Worm (Caenorhabditis elegans) whole organism, young adult: ENCODE results near the gene Y110A2AL.5.

Experiments
- ama-1 ChIP-seq, 3 experiments: fragments of 150-350 bp in 1 of 3; sonication (generic microtip) in 2 of 3; optimal IDR thresholded peaks; 2 replicates each; lab custom pipeline; 2014 to 2018; ENCODE audit warnings: missing biosample characterization in 2 of 3, missing genetic modification characterization in 2 of 3, missing genetic modification reagents in 2 of 3
- aptf-2 ChIP-seq: fragments of 200-800 bp; sonication (Bioruptor generic); conservative IDR thresholded peaks from 2 replicates; pipeline ENCODE4 v1.3.6; 2022; ENCODE audit warnings: missing genetic modification reagents, missing genetic modification characterization, missing compliant biosample characterization
- aptf-3 ChIP-seq: fragments of 200-800 bp; sonication (Bioruptor generic); IDR thresholded peaks from 2 replicates; pipeline ENCODE4 v1.3.6; 2022; ENCODE audit warnings: missing genetic modification characterization, missing compliant biosample characterization
- attf-6 ChIP-seq: fragments of 200-800 bp; sonication (Bioruptor generic); IDR thresholded peaks from 2 replicates; pipeline ENCODE4 v1.3.6; 2022; ENCODE audit warnings: missing genetic modification reagents, missing genetic modification characterization, missing compliant biosample characterization
- ccch-3 ChIP-seq: fragments of 200-800 bp; sonication (Bioruptor generic); optimal IDR thresholded peaks from 2 replicates; lab custom pipeline; 2018; ENCODE audit warnings: mild to moderate bottlenecking, missing genetic modification characterization, missing compliant biosample characterization
- cebp-1 ChIP-seq, 2 experiments: fragments of 200-800 bp in 1 of 2; sonication (Bioruptor generic) in 1 of 2; sonication (generic microtip) in 1 of 2; IDR thresholded peaks in 1 of 2; optimal IDR thresholded peaks in 1 of 2; 2 replicates each; pipeline versions ENCODE4 v1.3.6 to Lab custom; 2017 to 2022; ENCODE audit warnings: missing compliant biosample characterization in 2 of 2, missing genetic modification characterization in 2 of 2, mild to moderate bottlenecking in 1 of 2, missing genetic modification reagents in 1 of 2, moderate library complexity in 1 of 2
- madf-6 ChIP-seq: fragments of 200-800 bp; sonication (Bioruptor generic); IDR thresholded peaks from 2 replicates; pipeline ENCODE4 v1.3.6; 2022; ENCODE audit warnings: missing genetic modification reagents, missing genetic modification characterization, missing compliant biosample characterization
- nfya-2 ChIP-seq: fragments of 200-800 bp; sonication (Bioruptor generic); IDR thresholded peaks from 2 replicates; pipeline ENCODE4 v1.3.6; 2022; ENCODE audit warnings: missing genetic modification reagents, missing genetic modification characterization, missing compliant biosample characterization

DNA sequence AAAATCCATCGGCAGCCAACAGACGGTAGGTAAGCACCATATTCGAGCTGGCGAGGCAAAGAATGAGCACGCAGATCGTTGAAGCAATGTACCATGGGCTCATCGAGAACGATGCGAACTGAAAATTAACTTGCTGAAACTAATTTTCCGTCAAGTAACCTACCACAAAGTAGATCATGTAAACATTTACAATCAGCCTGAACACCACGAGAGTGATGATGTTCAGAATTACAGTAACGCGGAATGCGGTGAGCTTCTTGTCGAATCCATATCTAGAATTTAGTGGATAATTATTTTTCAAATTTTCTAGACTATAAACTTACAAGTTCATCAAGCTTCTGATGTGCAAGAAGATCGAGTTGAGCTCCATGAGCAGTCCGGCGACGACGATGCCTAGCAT lies 34.8 kb upstream of the Y110A2AL.5 start:
- no peak for TF ChIP-seq aptf-2
- no peak for TF ChIP-seq madf-6
- TF ChIP-seq ccch-3 (GFP tag; lab: Kevin White, UChicago) = no peak
- no peak for TF ChIP-seq aptf-3 (GFP tag; lab: Robert Waterston, UW)
- TF ChIP-seq nfya-2 (GFP tag; lab: Robert Waterston, UW) = no peak
- TF ChIP-seq cebp-1 (GFP tag; IDR thresholded peaks at IDR 0.05; lab: Robert Waterston, UW) = no peak
- no peak for TF ChIP-seq cebp-1 (tag; optimal IDR thresholded peaks at IDR 0.05; lab: Kevin White, UChicago)
- no peak for TF ChIP-seq ama-1 (optimal IDR thresholded peaks at IDR 0.05; lab: Kevin White, UChicago)
- no peak for TF ChIP-seq ama-1 (GFP tag; optimal IDR thresholded peaks at IDR 0.05; lab: Kevin White, UChicago)
- TF ChIP-seq attf-6 = no peak
